Fruit fly (Drosophila melanogaster) whole organism, prepupa: ENCODE data around the gene CG13894.

Experiments used
- CG10631 ChIP-seq: fragments of 200-800 bp; sonication (Bioruptor generic); optimal IDR thresholded peaks from 2 replicates; lab custom pipeline; 2016; ENCODE audit warnings: missing biosample characterization, missing genetic modification characterization
- CG11294 ChIP-seq: fragments of 200-800 bp; sonication (Bioruptor generic); IDR thresholded peaks from 2 replicates; pipeline ENCODE4 v1.3.6; 2022; ENCODE audit warnings: missing biosample characterization, missing genetic modification characterization
- CG11762 ChIP-seq: fragments of 200-800 bp; sonication (Bioruptor generic); optimal IDR thresholded peaks from 3 replicates; lab custom pipeline; 2016; ENCODE audit warnings: missing biosample characterization, missing genetic modification characterization; ENCODE audit not compliant: insufficient read depth
- CG11902 ChIP-seq: fragments of 200-800 bp; sonication (Bioruptor generic); optimal IDR thresholded peaks from 3 replicates; lab custom pipeline; 2016; ENCODE audit warnings: missing biosample characterization, missing genetic modification characterization
- CG15336 ChIP-seq: fragments of 200-800 bp; sonication (Bioruptor generic); IDR thresholded peaks from 2 replicates; pipeline ENCODE4 v1.3.6; 2022; ENCODE audit warnings: missing biosample characterization, missing genetic modification characterization
- CG16779 ChIP-seq: fragments of 200-800 bp; sonication (Bioruptor generic); optimal IDR thresholded peaks from 3 replicates; lab custom pipeline; 2017; ENCODE audit warnings: missing biosample characterization, mild to moderate bottlenecking, missing genetic modification characterization
- CG3032 ChIP-seq: fragments of 200-800 bp; optimal IDR thresholded peaks from 2 replicates; lab custom pipeline; 2019; ENCODE audit warnings: missing biosample characterization, mild to moderate bottlenecking, missing genetic modification characterization, moderate library complexity
- CG31627 ChIP-seq: fragments of 200-800 bp; sonication (Bioruptor generic); optimal IDR thresholded peaks from 3 replicates; lab custom pipeline; 2016; ENCODE audit warnings: missing biosample characterization, missing genetic modification characterization
- CG32006 ChIP-seq: fragments of 200-800 bp; sonication (Bioruptor generic); optimal IDR thresholded peaks from 3 replicates; lab custom pipeline; 2017; ENCODE audit warnings: missing biosample characterization, mild to moderate bottlenecking, missing genetic modification characterization
- CG34406 ChIP-seq: fragments of 200-800 bp; sonication (Bioruptor generic); optimal IDR thresholded peaks from 3 replicates; lab custom pipeline; 2016; ENCODE audit warnings: missing biosample characterization, missing genetic modification characterization
- CG6163 ChIP-seq: fragments of 200-800 bp; sonication (Bioruptor generic); IDR thresholded peaks from 3 replicates; pipeline ENCODE4 v1.3.6; 2022; ENCODE audit warnings: missing biosample characterization, missing genetic modification characterization
- CG6276 ChIP-seq: fragments of 200-800 bp; sonication (Bioruptor generic); optimal IDR thresholded peaks from 2 replicates; lab custom pipeline; 2017; ENCODE audit warnings: missing biosample characterization, mild to moderate bottlenecking, missing genetic modification characterization
- CG6808 ChIP-seq: fragments of 200-800 bp; sonication (Bioruptor generic); optimal IDR thresholded peaks from 3 replicates; lab custom pipeline; 2017; ENCODE audit warnings: missing biosample characterization, missing genetic modification characterization, mild to moderate bottlenecking, moderate library complexity, missing genetic modification reagents
- CG7368 ChIP-seq: fragments of 200-800 bp; sonication (Bioruptor generic); optimal IDR thresholded peaks from 3 replicates; lab custom pipeline; 2016; ENCODE audit warnings: missing biosample characterization, missing genetic modification characterization
- CG8119 ChIP-seq: fragments of 200-800 bp; sonication (Bioruptor generic); IDR thresholded peaks from 3 replicates; pipeline ENCODE4 v1.3.6; 2022; ENCODE audit warnings: missing biosample characterization, missing genetic modification characterization
- CG8319 ChIP-seq: fragments of 200-800 bp; sonication (Bioruptor generic); optimal IDR thresholded peaks from 3 replicates; lab custom pipeline; 2016; ENCODE audit warnings: missing biosample characterization, missing genetic modification characterization
- CG8632 ChIP-seq: fragments of 200-800 bp; sonication (Bioruptor generic); optimal IDR thresholded peaks from 3 replicates; lab custom pipeline; 2016; ENCODE audit warnings: missing biosample characterization, missing genetic modification characterization
- CG9139 ChIP-seq: fragments of 200-800 bp; sonication (Bioruptor generic); optimal IDR thresholded peaks from 3 replicates; lab custom pipeline; 2017; ENCODE audit warnings: missing biosample characterization, mild to moderate bottlenecking, missing genetic modification characterization
- Eip75B ChIP-seq: fragments of 200-800 bp; sonication (Bioruptor generic); optimal IDR thresholded peaks from 3 replicates; lab custom pipeline; 2016; ENCODE audit warnings: missing biosample characterization, missing genetic modification characterization
- Ets96B ChIP-seq: fragments of 200-800 bp; optimal IDR thresholded peaks from 2 replicates; lab custom pipeline; 2019; ENCODE audit warnings: missing biosample characterization, mild to moderate bottlenecking, missing genetic modification characterization, moderate library complexity
- Gug ChIP-seq: fragments of 200-800 bp; sonication (Bioruptor generic); IDR thresholded peaks from 2 replicates; pipeline ENCODE4 v1.3.6; 2022; ENCODE audit warnings: missing biosample characterization, missing genetic modification characterization
- Met ChIP-seq: fragments of 200-800 bp; sonication (Bioruptor generic); optimal IDR thresholded peaks from 3 replicates; lab custom pipeline; 2016; ENCODE audit warnings: missing biosample characterization, missing genetic modification characterization
- OdsH ChIP-seq: fragments of 200-800 bp; sonication (Bioruptor generic); optimal IDR thresholded peaks from 3 replicates; lab custom pipeline; 2016; ENCODE audit warnings: missing biosample characterization, missing genetic modification characterization
- Smox ChIP-seq: fragments of 200-800 bp; sonication (Bioruptor generic); optimal IDR thresholded peaks from 3 replicates; lab custom pipeline; 2016; ENCODE audit warnings: missing biosample characterization, missing genetic modification characterization
- Sox102F ChIP-seq: fragments of 200-800 bp; sonication (Bioruptor generic); optimal IDR thresholded peaks from 2 replicates; lab custom pipeline; 2016; ENCODE audit warnings: missing biosample characterization, mild to moderate bottlenecking, missing genetic modification characterization
- Sox15 ChIP-seq: fragments of 200-800 bp; sonication (Bioruptor generic); optimal IDR thresholded peaks from 3 replicates; lab custom pipeline; 2016; ENCODE audit warnings: missing biosample characterization, missing genetic modification characterization
- achi ChIP-seq: fragments of 200-800 bp; sonication (Bioruptor generic); optimal IDR thresholded peaks from 3 replicates; lab custom pipeline; 2016; ENCODE audit warnings: missing biosample characterization, missing genetic modification characterization
- cyc ChIP-seq: fragments of 200-800 bp; sonication (Bioruptor generic); optimal IDR thresholded peaks from 3 replicates; lab custom pipeline; 2016; ENCODE audit warnings: missing biosample characterization, missing genetic modification characterization
- dsx ChIP-seq: fragments of 200-800 bp; optimal IDR thresholded peaks from 3 replicates; lab custom pipeline; 2019; ENCODE audit warnings: missing biosample characterization, mild to moderate bottlenecking, missing genetic modification characterization, moderate library complexity; ENCODE audit not compliant: poor library complexity, severe bottlenecking
- eg ChIP-seq: fragments of 200-800 bp; sonication (Bioruptor generic); IDR thresholded peaks from 3 replicates; pipeline ENCODE4 v1.3.6; 2022; ENCODE audit warnings: missing biosample characterization, missing genetic modification characterization
- fd59A ChIP-seq: fragments of 200-800 bp; sonication (Bioruptor generic); optimal IDR thresholded peaks from 2 replicates; lab custom pipeline; 2017; ENCODE audit warnings: missing biosample characterization, mild to moderate bottlenecking, missing genetic modification characterization, missing genetic modification reagents
- fkh ChIP-seq: fragments of 200-800 bp; sonication (Bioruptor generic); optimal IDR thresholded peaks from 3 replicates; lab custom pipeline; 2017; ENCODE audit warnings: missing biosample characterization, mild to moderate bottlenecking, missing genetic modification characterization, moderate library complexity
- lz ChIP-seq: fragments of 200-800 bp; sonication (Bioruptor generic); optimal IDR thresholded peaks from 3 replicates; lab custom pipeline; 2016; ENCODE audit warnings: missing biosample characterization, missing genetic modification characterization
- net ChIP-seq: fragments of 200-800 bp; sonication (Bioruptor generic); optimal IDR thresholded peaks from 3 replicates; lab custom pipeline; 2016; ENCODE audit warnings: missing biosample characterization, missing genetic modification characterization
- pdm3 ChIP-seq: fragments of 200-800 bp; sonication (Bioruptor generic); optimal IDR thresholded peaks from 3 replicates; lab custom pipeline; 2016; ENCODE audit warnings: missing biosample characterization, missing genetic modification characterization
- salr ChIP-seq, 2 experiments: fragments of 200-800 bp; sonication (Bioruptor generic); optimal IDR thresholded peaks; 3 replicates each; lab custom pipeline; 2016 to 2018; ENCODE audit warnings: missing biosample characterization in 2 of 2, missing genetic modification characterization in 2 of 2, mild to moderate bottlenecking in 1 of 2
- spab ChIP-seq: fragments of 200-800 bp; sonication (Bioruptor generic); optimal IDR thresholded peaks from 2 replicates; lab custom pipeline; 2017; ENCODE audit warnings: missing biosample characterization, mild to moderate bottlenecking, missing genetic modification characterization, missing genetic modification reagents

Gene CG13894

DNA sequence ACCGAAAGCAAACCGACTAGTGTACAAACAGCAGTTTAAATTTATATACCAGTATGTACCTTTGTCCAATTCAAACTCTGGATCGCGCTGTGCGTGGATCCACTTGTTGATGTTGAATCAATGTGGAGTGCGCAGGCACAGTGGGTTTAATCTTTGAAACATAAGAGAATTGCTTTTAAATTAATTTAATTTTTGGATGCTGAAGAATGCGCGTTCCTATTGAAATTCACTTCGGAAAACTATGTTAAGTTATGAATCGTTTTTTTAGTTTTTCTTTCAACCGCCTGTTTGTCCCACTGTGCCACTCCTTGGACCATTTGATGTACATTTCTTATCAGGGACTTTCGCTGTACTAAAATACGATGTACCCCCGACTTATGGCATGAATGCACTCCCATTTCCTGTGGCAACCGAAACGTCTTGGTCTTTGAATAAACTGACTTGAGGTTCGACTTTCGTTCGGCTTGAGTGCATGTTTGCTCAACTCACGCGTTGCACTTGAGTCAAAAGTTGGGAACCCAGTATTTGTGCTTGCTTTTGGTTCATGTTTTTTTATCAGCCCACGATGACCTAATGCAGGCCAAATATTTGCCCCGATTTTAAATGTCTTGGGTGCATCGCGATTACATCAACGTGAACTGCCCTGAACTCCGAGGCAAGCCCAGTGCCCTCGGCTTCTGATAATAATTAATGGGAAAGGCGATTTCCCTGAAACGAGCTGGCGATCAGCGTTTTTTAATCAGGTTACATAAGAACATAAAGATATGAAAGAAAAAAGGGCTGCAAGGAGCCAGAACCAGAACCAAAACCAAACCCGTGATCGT lies 25.8 kb upstream of the CG13894 start (continued):
- TF ChIP-seq CG16779 (peak; percentile 92), Gug (GFP tag; lab: Robert Waterston, UW) (peak; percentile 90), CG11902 (peak; percentile 80), spab (peak; percentile 93), CG10631 (GFP tag; lab: Kevin White, UChicago) (peak; percentile 95), CG15336 (GFP tag; lab: Robert Waterston, UW) (peak; percentile 93), achi (GFP tag; lab: Kevin White, UChicago) (peak; percentile 92), pdm3 (GFP tag; lab: Kevin White, UChicago) (peak; percentile 91), Sox15 (GFP tag; lab: Kevin White, UChicago) (peak; percentile 83), cyc (GFP tag; lab: Kevin White, UChicago) (peak; percentile 89), lz (GFP tag; lab: Kevin White, UChicago) (peak; percentile 97), net (GFP tag; lab: Kevin White, UChicago) (peak; percentile 92), CG8632 (GFP tag; lab: Kevin White, UChicago) (peak; percentile 94), CG11762 (GFP tag; lab: Kevin White, UChicago) (peak; percentile 88), CG6276 (GFP tag; lab: Kevin White, UChicago) (peak; percentile 85), fd59A (peak; percentile 86), CG31627 (GFP tag; lab: Kevin White, UChicago) (peak; percentile 92)

DNA sequence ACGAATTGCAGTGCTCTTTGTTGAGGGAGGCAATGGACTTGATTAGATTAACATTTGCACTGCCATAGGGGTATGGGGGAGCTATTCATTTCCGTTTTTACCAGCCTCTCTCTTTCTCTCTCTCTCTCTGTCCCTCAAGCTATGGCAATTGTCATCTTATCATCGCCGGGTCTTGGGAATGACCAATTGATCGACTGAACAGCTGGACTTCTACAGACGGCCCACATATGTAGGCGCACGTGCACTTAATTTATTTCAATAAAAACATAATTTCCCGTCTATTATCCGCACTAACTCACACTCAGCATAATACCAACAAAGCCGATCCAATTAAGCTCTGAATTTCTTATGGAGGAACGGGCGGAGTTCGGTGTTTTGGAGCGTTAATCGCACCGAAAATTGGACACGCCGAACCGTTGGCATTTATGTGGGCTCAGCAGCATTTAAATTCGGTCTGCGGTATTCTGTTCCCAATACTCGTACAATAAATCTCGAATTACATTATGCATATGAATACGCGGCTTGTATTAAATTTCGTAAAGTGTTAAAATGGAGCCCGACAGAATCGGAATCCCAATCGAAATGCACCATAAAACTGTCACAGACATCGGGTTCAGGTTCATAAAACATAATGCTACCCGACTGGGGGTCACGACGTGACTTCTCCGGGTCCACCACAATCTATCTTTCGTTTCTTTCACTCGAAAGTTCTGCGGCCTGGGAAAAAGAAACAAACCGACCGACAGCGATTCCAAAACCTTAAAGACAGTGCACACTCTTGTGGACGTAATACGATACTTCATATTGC lies 24.9 kb upstream of the CG13894 start:
- TF ChIP-seq CG34406 (GFP tag; lab: Kevin White, UChicago) = no peak
- TF ChIP-seq Smox (GFP tag; lab: Kevin White, UChicago) = no peak

DNA sequence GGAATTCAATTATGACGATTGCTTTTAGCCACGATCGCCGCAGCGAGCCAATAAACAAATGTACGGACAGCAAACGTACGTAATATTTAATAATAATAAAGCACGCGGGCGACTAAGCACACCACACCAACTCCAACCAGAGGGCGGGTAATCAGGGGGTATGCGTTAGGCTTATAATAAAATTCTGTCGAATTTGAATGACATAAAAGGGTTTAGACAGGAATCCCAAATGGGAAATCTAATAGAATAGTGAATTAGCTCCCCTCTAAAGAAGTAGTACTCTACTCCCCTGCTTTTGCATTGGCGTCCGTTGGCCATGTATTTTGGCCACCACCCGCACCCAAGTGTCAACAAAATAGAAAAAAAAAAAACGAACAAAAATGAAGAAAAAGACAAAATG lies 23.4 kb upstream of the CG13894 start:
- TF ChIP-seq CG6808 (GFP tag; lab: Kevin White, UChicago) = no peak
- TF ChIP-seq CG31627 (GFP tag; lab: Kevin White, UChicago) = no peak
- peak; percentile 63 for TF ChIP-seq CG15336 (GFP tag; lab: Robert Waterston, UW)
- no peak for TF ChIP-seq CG9139
- TF ChIP-seq salr (GFP tag; optimal IDR thresholded peaks at IDR 0.05; lab: Kevin White, UChicago) = no peak
- TF ChIP-seq dsx (GFP tag; lab: Kevin White, UChicago) = no peak
- no peak for TF ChIP-seq cyc (GFP tag; lab: Kevin White, UChicago)
- TF ChIP-seq OdsH = no peak
- TF ChIP-seq CG6163 (GFP tag; lab: Robert Waterston, UW) = peak; percentile 33; the same call in 2 of the 3 replicates
- no peak for TF ChIP-seq CG3032
- no peak for TF ChIP-seq Sox102F
- no peak for TF ChIP-seq CG6276 (GFP tag; lab: Kevin White, UChicago)
- TF ChIP-seq Met (GFP tag; lab: Kevin White, UChicago) = no peak
- peak; percentile 30; the same call in 1 of the 3 replicates for TF ChIP-seq CG8119 (GFP tag; lab: Robert Waterston, UW)
- no peak for TF ChIP-seq CG7368 (GFP tag; lab: Kevin White, UChicago)
- TF ChIP-seq CG8319 (GFP tag; lab: Kevin White, UChicago) = no peak
- peak; percentile 65 for TF ChIP-seq Gug (GFP tag; lab: Robert Waterston, UW)
- TF ChIP-seq pdm3 (GFP tag; lab: Kevin White, UChicago) = no peak
- TF ChIP-seq CG11294 = peak; percentile 64
- no peak for TF ChIP-seq CG16779
- peak; percentile 83 for TF ChIP-seq eg (GFP tag; lab: Robert Waterston, UW)
- no peak for TF ChIP-seq Ets96B (tag; lab: Kevin White, UChicago)
- no peak for TF ChIP-seq CG32006 (GFP tag; lab: Kevin White, UChicago)
- TF ChIP-seq fkh (GFP tag; lab: Kevin White, UChicago) = no peak
- TF ChIP-seq Smox (GFP tag; lab: Kevin White, UChicago) = no peak
- TF ChIP-seq Eip75B (GFP tag; lab: Kevin White, UChicago) = no peak
